Worm (Caenorhabditis elegans) whole organism, L4 larva: Measurements from ENCODE around the gene K09D9.1.

Experiments
- ceh-82 ChIP-seq: sonication (generic microtip); optimal IDR thresholded peaks from 2 replicates; lab custom pipeline; 2017; ENCODE audit warnings: missing biosample characterization, missing genetic modification characterization
- jun-1 ChIP-seq: fragments of 150-350 bp; optimal IDR thresholded peaks from 2 replicates; lab custom pipeline; 2014; ENCODE audit warnings: missing biosample characterization, missing genetic modification reagents, missing genetic modification characterization
- lin-15B ChIP-seq: fragments of 150-350 bp; sonication (generic microtip); optimal IDR thresholded peaks from 3 replicates; lab custom pipeline; 2014; ENCODE audit warnings: missing biosample characterization, missing genetic modification characterization
- lsy-2 ChIP-seq, 2 experiments: fragments of 150-350 bp in 1 of 2; sonication (generic microtip) in 1 of 2; optimal IDR thresholded peaks; 2 replicates each; lab custom pipeline; 2014 to 2017; ENCODE audit warnings: missing biosample characterization in 2 of 2, missing genetic modification characterization in 2 of 2
- mdl-1 ChIP-seq, 2 experiments: fragments of 150-350 bp in 1 of 2; sonication (generic microtip) in 1 of 2; optimal IDR thresholded peaks; 2 replicates each; lab custom pipeline; 2014 to 2017; ENCODE audit warnings: missing biosample characterization in 2 of 2, missing genetic modification characterization in 2 of 2
- nhr-76 ChIP-seq: fragments of 150-350 bp; optimal IDR thresholded peaks from 2 replicates; lab custom pipeline; 2014; ENCODE audit warnings: missing biosample characterization, missing genetic modification characterization
- unc-39 ChIP-seq: sonication (generic microtip); optimal IDR thresholded peaks from 2 replicates; lab custom pipeline; 2017; ENCODE audit warnings: missing biosample characterization, missing genetic modification characterization

ce11 chrV:4022309-4022708, 2.5 kb upstream of the K09D9.1 start, which contains the start of gene cyp-35A3:
- TF ChIP-seq unc-39 (tag; lab: Kevin White, UChicago) (no peak), nhr-76 (no peak), lin-15B (tag; lab: Kevin White, UChicago) (no peak), ceh-82 (no peak), jun-1 (tag; lab: Kevin White, UChicago) (no peak), lsy-2 (tag; optimal IDR thresholded peaks at IDR 0.05; lab: Kevin White, UChicago) (no peak), mdl-1 (tag; optimal IDR thresholded peaks at IDR 0.05; lab: Kevin White, UChicago) (no peak)
